Worm (Caenorhabditis elegans): ENCODE data around the gene F40G12.11.
"Not testable (repeated sequence)": the region's sequence is repeated elsewhere in the genome, so short reads cannot be mapped to it uniquely, and the experiment has no call there.

The F40G12.11 gene

ce11 chrV:14270729-14271128 lies 15.2 kb upstream of the F40G12.11 start, which contains the start of gene F40G12.5:
TSS of gene F40G12.5 (minus strand) at chrV:14270829.
- no peak for TF ChIP-seq athp-1 (tag; optimal IDR thresholded peaks at IDR 0.05)

ce11 chrV:14273019-14273418 lies 13.0 kb upstream of the F40G12.11 start, which contains the start of gene F40G12.6:
TSS of gene F40G12.6 (minus strand) at chrV:14273119.
- no peak for TF ChIP-seq nhr-27 (tag; optimal IDR thresholded peaks at IDR 0.05)
- no peak for TF ChIP-seq K12H6.12 (tag; optimal IDR thresholded peaks at IDR 0.05)
- no peak for TF ChIP-seq snpc-4 (GFP tag; optimal IDR thresholded peaks at IDR 0.05)
- no peak for TF ChIP-seq snpc-4 (tag; optimal IDR thresholded peaks at IDR 0.05)
- no peak for TF ChIP-seq F23B12.7 (tag; optimal IDR thresholded peaks at IDR 0.05; ENCODE audit: insufficient read depth)
- no peak for TF ChIP-seq aptf-2 (GFP tag; conservative IDR thresholded peaks at IDR 0.05)
- no peak for TF ChIP-seq tbp1 (GFP tag; optimal IDR thresholded peaks at IDR 0.05)
- TF ChIP-seq lin-40 (tag; optimal IDR thresholded peaks at IDR 0.05), result no peak
- TF ChIP-seq egrh-3 (GFP tag; IDR thresholded peaks at IDR 0.05), result no peak
- TF ChIP-seq F52B5.7 (tag; optimal IDR thresholded peaks at IDR 0.05), result no peak
- no peak for TF ChIP-seq hrde-1 (tag; optimal IDR thresholded peaks at IDR 0.05; ENCODE audit: borderline replicate concordance)
- no peak for TF ChIP-seq ceh-91 (GFP tag; IDR thresholded peaks at IDR 0.05)
- no peak for TF ChIP-seq ztf-25 (GFP tag; IDR thresholded peaks at IDR 0.05)
- no peak for TF ChIP-seq B0261.1 (tag; optimal IDR thresholded peaks at IDR 0.05)
- no peak for TF ChIP-seq aptf-3 (GFP tag; IDR thresholded peaks at IDR 0.05)
- TF ChIP-seq Y67H2A.10 (GFP tag; conservative IDR thresholded peaks at IDR 0.05), result no peak
- no peak for TF ChIP-seq sea-2 (GFP tag; IDR thresholded peaks at IDR 0.05)

- TF ChIP-seq F33H1.4 (GFP tag; IDR thresholded peaks at IDR 0.05); F39B2.1 (GFP tag; IDR thresholded peaks at IDR 0.05); rec-8 (tag; optimal IDR thresholded peaks at IDR 0.05): not testable (repeated sequence)
These were observed 11.7 kb upstream of the F40G12.11 start, which contains the start of gene F40G12.7 for ce11 chrV:14274268-14274667. TSS of gene F40G12.7 (plus strand) at chrV:14274568.

ce11 chrV:14277456-14277855 lies 8.5 kb upstream of the F40G12.11 start:
- TF ChIP-seq lin-26 (GFP tag; IDR thresholded peaks at IDR 0.05) (peak; percentile 53; the same call in 1 of the 2 replicates), F33H1.4 (GFP tag; IDR thresholded peaks at IDR 0.05) (peak; percentile 25; the same call in 1 of the 2 replicates), snpc-1.3 (tag; optimal IDR thresholded peaks at IDR 0.05; ENCODE audit: insufficient read depth) (peak; percentile 43), snpc-1.1 (tag; optimal IDR thresholded peaks at IDR 0.05; ENCODE audit: insufficient read depth) (peak; percentile 90), attf-6 (GFP tag; IDR thresholded peaks at IDR 0.05) (peak; percentile 87; the same call in 1 of the 2 replicates), snpc-4 (GFP tag; optimal IDR thresholded peaks at IDR 0.05) (peak; percentile 78), snpc-4 (tag; optimal IDR thresholded peaks at IDR 0.05) (peak; percentile 68 to 93 (median 85)), D2030.7 (GFP tag; IDR thresholded peaks at IDR 0.05) (peak; percentile 48), hsf-1 (GFP tag; IDR thresholded peaks at IDR 0.05) (0 out of 2 replicates have a peak, but pooled peaks have one; percentile 23), tbp1 (GFP tag; optimal IDR thresholded peaks at IDR 0.05) (peak; percentile 51), him-1 (tag; optimal IDR thresholded peaks at IDR 0.05) (peak; percentile 87), lsl-1 (GFP tag; optimal IDR thresholded peaks at IDR 0.05) (peak; percentile 19), mcd-1 (GFP tag; IDR thresholded peaks at IDR 0.05) (peak; percentile 52), madf-6 (GFP tag; IDR thresholded peaks at IDR 0.05) (peak; percentile 55), B0019.2 (GFP tag; conservative IDR thresholded peaks at IDR 0.05) (0 out of 2 replicates have a peak, but pooled peaks have one; percentile 19)
